Fruit fly (Drosophila melanogaster) whole organism, prepupa: ENCODE measurements around the gene Rdh.

Experiments
- CG10631 ChIP-seq: fragments of 200-800 bp; sonication (Bioruptor generic); optimal IDR thresholded peaks from 2 replicates; lab custom pipeline; 2016; ENCODE audit warnings: missing biosample characterization, missing genetic modification characterization
- CG10669 ChIP-seq: fragments of 200-800 bp; sonication (Bioruptor generic); optimal IDR thresholded peaks from 3 replicates; lab custom pipeline; 2018; ENCODE audit warnings: missing biosample characterization, mild to moderate bottlenecking, missing genetic modification characterization, moderate library complexity
- CG11294 ChIP-seq: fragments of 200-800 bp; sonication (Bioruptor generic); IDR thresholded peaks from 2 replicates; pipeline ENCODE4 v1.3.6; 2022; ENCODE audit warnings: missing biosample characterization, missing genetic modification characterization
- CG11762 ChIP-seq: fragments of 200-800 bp; sonication (Bioruptor generic); optimal IDR thresholded peaks from 3 replicates; lab custom pipeline; 2016; ENCODE audit warnings: missing biosample characterization, missing genetic modification characterization; ENCODE audit not compliant: insufficient read depth
- CG11902 ChIP-seq: fragments of 200-800 bp; sonication (Bioruptor generic); optimal IDR thresholded peaks from 3 replicates; lab custom pipeline; 2016; ENCODE audit warnings: missing biosample characterization, missing genetic modification characterization
- CG1621 ChIP-seq: fragments of 200-800 bp; sonication (Bioruptor generic); optimal IDR thresholded peaks from 3 replicates; lab custom pipeline; 2018; ENCODE audit warnings: missing biosample characterization, mild to moderate bottlenecking, missing genetic modification characterization
- CG16779 ChIP-seq: fragments of 200-800 bp; sonication (Bioruptor generic); optimal IDR thresholded peaks from 3 replicates; lab custom pipeline; 2017; ENCODE audit warnings: missing biosample characterization, mild to moderate bottlenecking, missing genetic modification characterization
- CG3032 ChIP-seq: fragments of 200-800 bp; optimal IDR thresholded peaks from 2 replicates; lab custom pipeline; 2019; ENCODE audit warnings: missing biosample characterization, mild to moderate bottlenecking, missing genetic modification characterization, moderate library complexity
- CG31627 ChIP-seq: fragments of 200-800 bp; sonication (Bioruptor generic); optimal IDR thresholded peaks from 3 replicates; lab custom pipeline; 2016; ENCODE audit warnings: missing biosample characterization, missing genetic modification characterization
- CG32006 ChIP-seq: fragments of 200-800 bp; sonication (Bioruptor generic); optimal IDR thresholded peaks from 3 replicates; lab custom pipeline; 2017; ENCODE audit warnings: missing biosample characterization, mild to moderate bottlenecking, missing genetic modification characterization
- CG34406 ChIP-seq: fragments of 200-800 bp; sonication (Bioruptor generic); optimal IDR thresholded peaks from 3 replicates; lab custom pipeline; 2016; ENCODE audit warnings: missing biosample characterization, missing genetic modification characterization
- CG3919 ChIP-seq: fragments of 200-800 bp; sonication (Bioruptor generic); optimal IDR thresholded peaks from 3 replicates; lab custom pipeline; 2016; ENCODE audit warnings: missing biosample characterization, missing genetic modification characterization
- CG6163 ChIP-seq: fragments of 200-800 bp; sonication (Bioruptor generic); IDR thresholded peaks from 3 replicates; pipeline ENCODE4 v1.3.6; 2022; ENCODE audit warnings: missing biosample characterization, missing genetic modification characterization
- CG6276 ChIP-seq: fragments of 200-800 bp; sonication (Bioruptor generic); optimal IDR thresholded peaks from 2 replicates; lab custom pipeline; 2017; ENCODE audit warnings: missing biosample characterization, mild to moderate bottlenecking, missing genetic modification characterization
- CG6792 ChIP-seq: fragments of 200-800 bp; sonication (Bioruptor generic); optimal IDR thresholded peaks from 3 replicates; lab custom pipeline; 2016; ENCODE audit warnings: missing biosample characterization, missing genetic modification characterization
- CG6808 ChIP-seq: fragments of 200-800 bp; sonication (Bioruptor generic); optimal IDR thresholded peaks from 3 replicates; lab custom pipeline; 2017; ENCODE audit warnings: missing biosample characterization, missing genetic modification characterization, mild to moderate bottlenecking, moderate library complexity, missing genetic modification reagents
- CG8119 ChIP-seq: fragments of 200-800 bp; sonication (Bioruptor generic); IDR thresholded peaks from 3 replicates; pipeline ENCODE4 v1.3.6; 2022; ENCODE audit warnings: missing biosample characterization, missing genetic modification characterization
- CG8319 ChIP-seq: fragments of 200-800 bp; sonication (Bioruptor generic); optimal IDR thresholded peaks from 3 replicates; lab custom pipeline; 2016; ENCODE audit warnings: missing biosample characterization, missing genetic modification characterization
- CG8632 ChIP-seq: fragments of 200-800 bp; sonication (Bioruptor generic); optimal IDR thresholded peaks from 3 replicates; lab custom pipeline; 2016; ENCODE audit warnings: missing biosample characterization, missing genetic modification characterization
- Eip75B ChIP-seq: fragments of 200-800 bp; sonication (Bioruptor generic); optimal IDR thresholded peaks from 3 replicates; lab custom pipeline; 2016; ENCODE audit warnings: missing biosample characterization, missing genetic modification characterization
- Eip78C ChIP-seq: fragments of 200-800 bp; sonication (Bioruptor generic); peaks from one replicate; lab custom pipeline; 2016; ENCODE audit warnings: missing biosample characterization, missing genetic modification characterization
- Eip93F ChIP-seq: fragments of 200-800 bp; sonication (Bioruptor generic); optimal IDR thresholded peaks from 2 replicates; lab custom pipeline; 2016; ENCODE audit warnings: missing biosample characterization, mild to moderate bottlenecking, missing genetic modification characterization
- Ets21C ChIP-seq: fragments of 200-800 bp; sonication (Bioruptor generic); optimal IDR thresholded peaks from 3 replicates; lab custom pipeline; 2016; ENCODE audit warnings: missing biosample characterization, missing genetic modification characterization
- Ets96B ChIP-seq: fragments of 200-800 bp; optimal IDR thresholded peaks from 2 replicates; lab custom pipeline; 2019; ENCODE audit warnings: missing biosample characterization, mild to moderate bottlenecking, missing genetic modification characterization, moderate library complexity
- Gug ChIP-seq: fragments of 200-800 bp; sonication (Bioruptor generic); IDR thresholded peaks from 2 replicates; pipeline ENCODE4 v1.3.6; 2022; ENCODE audit warnings: missing biosample characterization, missing genetic modification characterization
- Hr39 ChIP-seq: fragments of 200-800 bp; sonication (Bioruptor generic); optimal IDR thresholded peaks from 2 replicates; lab custom pipeline; 2016; ENCODE audit warnings: missing biosample characterization, missing genetic modification characterization
- Hr4 ChIP-seq: fragments of 200-800 bp; sonication (Bioruptor generic); optimal IDR thresholded peaks from 3 replicates; lab custom pipeline; 2016; ENCODE audit warnings: missing biosample characterization, missing genetic modification characterization
- Met ChIP-seq: fragments of 200-800 bp; sonication (Bioruptor generic); optimal IDR thresholded peaks from 3 replicates; lab custom pipeline; 2016; ENCODE audit warnings: missing biosample characterization, missing genetic modification characterization
- OdsH ChIP-seq: fragments of 200-800 bp; sonication (Bioruptor generic); optimal IDR thresholded peaks from 3 replicates; lab custom pipeline; 2016; ENCODE audit warnings: missing biosample characterization, missing genetic modification characterization
- Smox ChIP-seq: fragments of 200-800 bp; sonication (Bioruptor generic); optimal IDR thresholded peaks from 3 replicates; lab custom pipeline; 2016; ENCODE audit warnings: missing biosample characterization, missing genetic modification characterization
- Sox102F ChIP-seq: fragments of 200-800 bp; sonication (Bioruptor generic); optimal IDR thresholded peaks from 2 replicates; lab custom pipeline; 2016; ENCODE audit warnings: missing biosample characterization, mild to moderate bottlenecking, missing genetic modification characterization
- Sox14 ChIP-seq: fragments of 200-800 bp; sonication (Bioruptor generic); optimal IDR thresholded peaks from 3 replicates; lab custom pipeline; 2016; ENCODE audit warnings: missing biosample characterization, missing genetic modification characterization
- Sox15 ChIP-seq: fragments of 200-800 bp; sonication (Bioruptor generic); optimal IDR thresholded peaks from 3 replicates; lab custom pipeline; 2016; ENCODE audit warnings: missing biosample characterization, missing genetic modification characterization
- achi ChIP-seq: fragments of 200-800 bp; sonication (Bioruptor generic); optimal IDR thresholded peaks from 3 replicates; lab custom pipeline; 2016; ENCODE audit warnings: missing biosample characterization, missing genetic modification characterization
- acj6 ChIP-seq: fragments of 200-800 bp; sonication (Bioruptor generic); optimal IDR thresholded peaks from 3 replicates; lab custom pipeline; 2016; ENCODE audit warnings: missing biosample characterization, missing genetic modification characterization
- cyc ChIP-seq: fragments of 200-800 bp; sonication (Bioruptor generic); optimal IDR thresholded peaks from 3 replicates; lab custom pipeline; 2016; ENCODE audit warnings: missing biosample characterization, missing genetic modification characterization
- dac ChIP-seq: fragments of 200-800 bp; sonication (Bioruptor generic); optimal IDR thresholded peaks from 2 replicates; lab custom pipeline; 2017; ENCODE audit warnings: missing biosample characterization, mild to moderate bottlenecking, missing genetic modification characterization
- dsx ChIP-seq: fragments of 200-800 bp; optimal IDR thresholded peaks from 3 replicates; lab custom pipeline; 2019; ENCODE audit warnings: missing biosample characterization, mild to moderate bottlenecking, missing genetic modification characterization, moderate library complexity; ENCODE audit not compliant: poor library complexity, severe bottlenecking
- esn ChIP-seq: fragments of 200-800 bp; sonication (Bioruptor generic); optimal IDR thresholded peaks from 2 replicates; lab custom pipeline; 2016; ENCODE audit warnings: missing biosample characterization, mild to moderate bottlenecking, missing genetic modification characterization, moderate library complexity
- fd59A ChIP-seq: fragments of 200-800 bp; sonication (Bioruptor generic); optimal IDR thresholded peaks from 2 replicates; lab custom pipeline; 2017; ENCODE audit warnings: missing biosample characterization, mild to moderate bottlenecking, missing genetic modification characterization, missing genetic modification reagents
- fd85E ChIP-seq: fragments of 200-800 bp; sonication (Bioruptor generic); optimal IDR thresholded peaks from 3 replicates; lab custom pipeline; 2016; ENCODE audit warnings: missing biosample characterization, missing genetic modification characterization
- lz ChIP-seq: fragments of 200-800 bp; sonication (Bioruptor generic); optimal IDR thresholded peaks from 3 replicates; lab custom pipeline; 2016; ENCODE audit warnings: missing biosample characterization, missing genetic modification characterization
- pdm3 ChIP-seq: fragments of 200-800 bp; sonication (Bioruptor generic); optimal IDR thresholded peaks from 3 replicates; lab custom pipeline; 2016; ENCODE audit warnings: missing biosample characterization, missing genetic modification characterization
- salr ChIP-seq, 2 experiments: fragments of 200-800 bp; sonication (Bioruptor generic); optimal IDR thresholded peaks; 3 replicates each; lab custom pipeline; 2016 to 2018; ENCODE audit warnings: missing biosample characterization in 2 of 2, missing genetic modification characterization in 2 of 2, mild to moderate bottlenecking in 1 of 2
- spab ChIP-seq: fragments of 200-800 bp; sonication (Bioruptor generic); optimal IDR thresholded peaks from 2 replicates; lab custom pipeline; 2017; ENCODE audit warnings: missing biosample characterization, mild to moderate bottlenecking, missing genetic modification characterization, missing genetic modification reagents
- ss ChIP-seq, 2 experiments: fragments of 200-800 bp; sonication (Bioruptor generic); optimal IDR thresholded peaks; 2 replicates in 1 of 2; 3 replicates in 1 of 2; lab custom pipeline; 2017 to 2018; ENCODE audit warnings: mild to moderate bottlenecking in 2 of 2, missing biosample characterization in 2 of 2, missing genetic modification characterization in 2 of 2, moderate library complexity in 1 of 2
- topi ChIP-seq: fragments of 200-800 bp; sonication (Bioruptor generic); optimal IDR thresholded peaks from 3 replicates; lab custom pipeline; 2016; ENCODE audit warnings: missing biosample characterization, missing genetic modification characterization
- vri ChIP-seq: fragments of 200-800 bp; sonication (Bioruptor generic); optimal IDR thresholded peaks from 3 replicates; lab custom pipeline; 2016; ENCODE audit warnings: missing biosample characterization, mild to moderate bottlenecking, missing genetic modification characterization

Rdh gene

dm6 chr3L:3851847-3852246, 26.6 kb downstream of the Rdh start:
- TF ChIP-seq salr (GFP tag; optimal IDR thresholded peaks at IDR 0.05; lab: Kevin White, UChicago) (peak in 1 of 2 experiments; percentile 44), CG11294 (GFP tag; lab: Robert Waterston, UW) (no peak), CG8632 (GFP tag; lab: Kevin White, UChicago) (peak; percentile 17), Gug (no peak), CG10669 (peak; percentile 55), CG1621 (tag; lab: Kevin White, UChicago) (peak; percentile 49), Hr4 (GFP tag; lab: Kevin White, UChicago) (no peak), CG8119 (no peak), Sox15 (GFP tag; lab: Kevin White, UChicago) (peak; percentile 29), fd85E (GFP tag; lab: Kevin White, UChicago) (no peak), lz (peak; percentile 46), CG6276 (no peak), fd59A (GFP tag; lab: Kevin White, UChicago) (peak; percentile 54), CG11762 (no peak), Ets21C (GFP tag; lab: Kevin White, UChicago) (peak; percentile 22), OdsH (GFP tag; lab: Kevin White, UChicago) (peak; percentile 48), CG31627 (GFP tag; lab: Kevin White, UChicago) (peak; percentile 35), CG10631 (GFP tag; lab: Kevin White, UChicago) (peak; percentile 44), CG3919 (GFP tag; lab: Kevin White, UChicago) (peak; percentile 52), CG34406 (peak; percentile 51), ss (GFP tag; optimal IDR thresholded peaks at IDR 0.05; lab: Kevin White, UChicago) (peak in 1 of 2 experiments; percentile 41), Eip75B (GFP tag; lab: Kevin White, UChicago) (peak; percentile 45), CG6808 (GFP tag; lab: Kevin White, UChicago) (peak; percentile 7), Eip78C (GFP tag; lab: Kevin White, UChicago) (peak; percentile 81), Met (GFP tag; lab: Kevin White, UChicago) (peak; percentile 16), topi (GFP tag; lab: Kevin White, UChicago) (peak; percentile 50), vri (no peak), Ets96B (tag; lab: Kevin White, UChicago) (peak; percentile 58), spab (peak; percentile 45), CG6163 (GFP tag; lab: Robert Waterston, UW) (peak; percentile 59; the same call in 2 of the 3 replicates), dac (GFP tag; lab: Kevin White, UChicago) (no peak), Eip93F (GFP tag; lab: Kevin White, UChicago) (no peak), Sox102F (peak; percentile 45), esn (GFP tag; lab: Kevin White, UChicago) (peak; percentile 38), CG11902 (GFP tag; lab: Kevin White, UChicago) (peak; percentile 40), achi (GFP tag; lab: Kevin White, UChicago) (peak; percentile 31), Hr39 (GFP tag; lab: Kevin White, UChicago) (peak; percentile 50), cyc (GFP tag; lab: Kevin White, UChicago) (peak; percentile 44), CG6792 (GFP tag; lab: Kevin White, UChicago) (peak; percentile 47), pdm3 (GFP tag; lab: Kevin White, UChicago) (peak; percentile 44), Smox (GFP tag; lab: Kevin White, UChicago) (peak; percentile 1), Sox14 (GFP tag; lab: Kevin White, UChicago) (peak; percentile 21), CG16779 (no peak), dsx (GFP tag; lab: Kevin White, UChicago) (peak; percentile 43), acj6 (GFP tag; lab: Kevin White, UChicago) (peak; percentile 31), CG8319 (GFP tag; lab: Kevin White, UChicago) (peak; percentile 39), CG32006 (GFP tag; lab: Kevin White, UChicago) (peak; percentile 32), CG3032 (peak; percentile 56)
